Worm (Caenorhabditis elegans) whole organism, L3 larva: ENCODE data around the gene tsg-101.

Experiments used
- R02D3.7 ChIP-seq: fragments of 150-350 bp; optimal IDR thresholded peaks from 2 replicates; lab custom pipeline; 2014; ENCODE audit warnings: missing biosample characterization, missing genetic modification characterization
- ama-1 ChIP-seq: fragments of 150-350 bp; optimal IDR thresholded peaks from 2 replicates; lab custom pipeline; 2018
- ceh-82 ChIP-seq: fragments of 150-350 bp; optimal IDR thresholded peaks from 2 replicates; lab custom pipeline; 2014; ENCODE audit warnings: missing biosample characterization, missing genetic modification characterization
- daf-12 ChIP-seq: fragments of 150-350 bp; optimal IDR thresholded peaks from 2 replicates; lab custom pipeline; 2014; ENCODE audit warnings: missing biosample characterization, missing genetic modification reagents, missing genetic modification characterization
- elt-1 ChIP-seq: fragments of 150-350 bp; optimal IDR thresholded peaks from 2 replicates; lab custom pipeline; 2014; ENCODE audit warnings: missing biosample characterization, missing genetic modification characterization
- elt-3 ChIP-seq, 3 experiments: fragments of 150-350 bp in 1 of 3; sonication (generic microtip) in 2 of 3; optimal IDR thresholded peaks; 2 replicates in 2 of 3; 4 replicates in 1 of 3; lab custom pipeline; 2014 to 2017; ENCODE audit warnings: missing biosample characterization in 3 of 3, missing genetic modification characterization in 3 of 3
- fos-1 ChIP-seq: fragments of 150-350 bp; optimal IDR thresholded peaks from 2 replicates; lab custom pipeline; 2014; ENCODE audit warnings: missing biosample characterization, missing genetic modification characterization
- lin-15B ChIP-seq: fragments of 150-350 bp; optimal IDR thresholded peaks from 2 replicates; lab custom pipeline; 2014; ENCODE audit warnings: missing biosample characterization, missing genetic modification characterization
- nfya-1 ChIP-seq: sonication (generic microtip); optimal IDR thresholded peaks from 2 replicates; lab custom pipeline; 2017; ENCODE audit warnings: missing genetic modification characterization, mild to moderate bottlenecking, missing compliant biosample characterization, antibody characterized with exemption, moderate library complexity; ENCODE audit not compliant: insufficient read depth
- nhr-237 ChIP-seq: fragments of 150-350 bp; optimal IDR thresholded peaks from 2 replicates; lab custom pipeline; 2014; ENCODE audit warnings: missing biosample characterization, missing genetic modification characterization
- nhr-25 ChIP-seq: sonication (generic microtip); optimal IDR thresholded peaks from 2 replicates; lab custom pipeline; 2017; ENCODE audit warnings: missing biosample characterization, missing genetic modification characterization
- unc-39 ChIP-seq: sonication (generic microtip); optimal IDR thresholded peaks from 4 replicates; lab custom pipeline; 2017; ENCODE audit warnings: missing biosample characterization, missing genetic modification characterization
- ztf-4 ChIP-seq: fragments of 150-350 bp; optimal IDR thresholded peaks from 2 replicates; lab custom pipeline; 2014; ENCODE audit warnings: missing biosample characterization, missing genetic modification characterization

DNA sequence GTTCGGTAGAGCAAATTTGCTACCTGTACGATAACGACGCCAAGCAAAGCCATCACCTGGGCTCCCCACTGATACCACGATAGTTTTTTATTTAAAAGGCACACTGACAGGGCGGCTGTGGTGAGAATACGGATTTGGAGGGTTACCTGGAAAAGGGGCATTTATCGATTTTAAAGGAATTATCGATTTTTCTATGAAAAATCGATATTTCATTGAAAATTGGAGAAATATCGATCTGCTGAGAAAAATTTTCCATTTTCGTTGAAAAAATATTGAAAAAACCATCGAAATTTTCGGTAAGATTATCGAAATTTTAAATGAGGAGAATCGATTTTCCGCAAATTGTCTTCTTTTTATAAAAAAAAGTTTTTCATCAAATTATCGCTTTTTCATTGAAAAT, 30.7 kb upstream of the tsg-101 start:
- TF ChIP-seq lin-15B (tag; lab: Kevin White, UChicago), result no peak
- no peak for TF ChIP-seq nfya-1 (tag; lab: Kevin White, UChicago)
- no peak for TF ChIP-seq ama-1 (lab: Kevin White, UChicago)
- no peak for TF ChIP-seq unc-39 (tag; lab: Kevin White, UChicago)
- TF ChIP-seq elt-1 (tag; lab: Kevin White, UChicago), result no peak
- no peak for TF ChIP-seq ceh-82
- TF ChIP-seq elt-3 (tag; optimal IDR thresholded peaks at IDR 0.05; lab: Kevin White, UChicago), result no peak
- TF ChIP-seq fos-1 (tag; lab: Kevin White, UChicago), result no peak
- TF ChIP-seq nhr-237, result no peak
- no peak for TF ChIP-seq nhr-25
- TF ChIP-seq ztf-4 (tag; lab: Kevin White, UChicago), result no peak
- no peak for TF ChIP-seq daf-12 (tag; lab: Kevin White, UChicago)
- TF ChIP-seq R02D3.7, result no peak
